Fruit fly (Drosophila melanogaster): ENCODE measurements around the gene red.

- TF ChIP-seq CG8478 (optimal IDR thresholded peaks at IDR 0.05) (no peak), psq (optimal IDR thresholded peaks at IDR 0.05) (no peak), Dll (optimal IDR thresholded peaks at IDR 0.05) (peak; percentile 92), pan (optimal IDR thresholded peaks at IDR 0.05) (no peak)
These were observed 5.0 kb upstream of the red start for dm6 chr3R:14283754-14284421.
